Fruit fly (Drosophila melanogaster): ENCODE measurements around the gene CG4313.

DNA sequence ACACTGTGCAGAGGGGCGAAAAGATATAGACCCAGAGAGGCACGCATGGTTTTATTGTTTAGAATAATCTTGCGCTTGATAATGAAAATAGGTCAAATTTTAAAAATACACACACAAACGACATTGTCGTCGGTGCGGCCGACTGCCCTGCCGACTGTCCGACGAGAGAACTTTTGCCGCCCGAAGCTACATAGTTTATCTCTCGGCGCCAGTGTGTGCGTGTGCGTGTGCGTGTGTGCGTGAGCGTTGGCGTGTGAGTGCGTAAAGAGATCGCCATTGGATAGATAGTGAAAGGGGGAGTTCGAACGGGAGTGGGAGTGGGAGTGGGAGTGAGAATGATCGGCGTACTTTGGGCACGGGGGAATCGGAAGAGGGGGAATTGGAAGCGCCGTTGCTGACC lies 46.0 kb upstream of the CG4313 start:
- TF ChIP-seq CG8478 (optimal IDR thresholded peaks at IDR 0.05) (no peak), CTCF (optimal IDR thresholded peaks at IDR 0.05) (no peak)

All from S2 (cell line).